Worm (Caenorhabditis elegans): ENCODE results near the gene sre-30.

DNA sequence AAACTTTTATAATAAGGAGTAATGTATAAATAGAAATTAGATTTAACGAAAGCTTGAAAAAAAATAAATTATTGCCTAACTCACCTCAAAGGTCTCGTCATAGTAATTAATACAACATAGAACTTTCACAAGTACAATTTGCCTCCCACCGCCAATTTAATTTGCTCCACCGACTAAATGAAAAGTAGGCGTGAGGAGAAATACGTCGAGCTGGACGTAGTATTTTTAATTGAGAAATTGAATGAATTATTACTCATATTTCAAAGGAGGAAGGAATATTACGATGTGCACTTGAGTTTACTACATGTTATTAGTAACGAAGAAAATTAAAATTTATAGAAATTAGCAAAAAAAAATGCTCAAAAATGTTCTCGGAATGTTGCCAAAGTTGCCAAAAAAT lies 32.1 kb upstream of the sre-30 start, which contains the start of gene Y57A10C.9:
- TF ChIP-seq him-1 (tag; optimal IDR thresholded peaks at IDR 0.05) (no peak), dao-5 (tag; optimal IDR thresholded peaks at IDR 0.05) (no peak), W03F9.2 (tag; optimal IDR thresholded peaks at IDR 0.05) (no peak)

Measured in whole organism, L4/young adult.